Worm (Caenorhabditis elegans) whole organism, L1 larva: Measurements from ENCODE around the gene F35E8.1.

ENCODE experiments used
- C34B4.2 ChIP-seq: sonication (generic microtip); optimal IDR thresholded peaks from 2 replicates; lab custom pipeline; 2017; ENCODE audit warnings: mild to moderate bottlenecking, missing genetic modification characterization, missing compliant biosample characterization
- ama-1 ChIP-seq: fragments of 150-350 bp; optimal IDR thresholded peaks from 2 replicates; lab custom pipeline; 2014
- fos-1 ChIP-seq: fragments of 150-350 bp; optimal IDR thresholded peaks from 2 replicates; lab custom pipeline; 2014; ENCODE audit warnings: missing biosample characterization, missing genetic modification characterization
- nhr-11 ChIP-seq: fragments of 150-350 bp; optimal IDR thresholded peaks from 2 replicates; lab custom pipeline; 2014; ENCODE audit warnings: missing biosample characterization, missing genetic modification characterization
- nhr-77 ChIP-seq: fragments of 150-350 bp; optimal IDR thresholded peaks from 2 replicates; lab custom pipeline; 2014; ENCODE audit warnings: missing biosample characterization, missing genetic modification characterization
- unc-86 ChIP-seq: sonication (generic microtip); optimal IDR thresholded peaks from 2 replicates; lab custom pipeline; 2016; ENCODE audit warnings: missing genetic modification characterization, missing compliant biosample characterization
- ztf-4 ChIP-seq: fragments of 150-350 bp; optimal IDR thresholded peaks from 2 replicates; lab custom pipeline; 2014; ENCODE audit warnings: missing biosample characterization, missing genetic modification characterization

ce11 chrV:15865839-15866238 is 39.6 kb downstream of the F35E8.1 start, which contains the start of gene srh-293:
- TF ChIP-seq nhr-11 (tag; lab: Kevin White, UChicago) (no peak), unc-86 (tag; lab: Kevin White, UChicago) (no peak), C34B4.2 (tag; lab: Kevin White, UChicago) (no peak), fos-1 (no peak), ama-1 (no peak), nhr-77 (no peak), ztf-4 (no peak)
